Fruit fly (Drosophila melanogaster): ENCODE data around the gene Ibf1.

Gene Ibf1

dm6 chr3R:9254798-9255197, 4.0 kb upstream of the Ibf1 start, which contains the start of gene CG16734:
Gene CG16734 (plus strand): TSS chr3R:9255052.
- TF ChIP-seq foxo (GFP tag; optimal IDR thresholded peaks at IDR 0.05) (no peak), Dif (GFP tag; optimal IDR thresholded peaks at IDR 0.05; ENCODE audit: partially characterized antibody) (no peak), Hnf4 (GFP tag; optimal IDR thresholded peaks at IDR 0.05) (no peak), sv (GFP tag; optimal IDR thresholded peaks at IDR 0.05) (no peak), Sp1 (GFP tag; optimal IDR thresholded peaks at IDR 0.05) (no peak), Vsx2 (GFP tag; optimal IDR thresholded peaks at IDR 0.05; ENCODE audit: partially characterized antibody) (no peak), Myc (optimal IDR thresholded peaks at IDR 0.05) (no peak), CG9705 (GFP tag; optimal IDR thresholded peaks at IDR 0.05) (no peak), jim (GFP tag; optimal IDR thresholded peaks at IDR 0.05) (no peak), CG32264 (GFP tag; optimal IDR thresholded peaks at IDR 0.05) (no peak), dmrt93B (GFP tag; optimal IDR thresholded peaks at IDR 0.05) (no peak), dsf (GFP tag; optimal IDR thresholded peaks at IDR 0.05; ENCODE audit: borderline replicate concordance) (no peak), ey (GFP tag; optimal IDR thresholded peaks at IDR 0.05) (no peak), Hr83 (GFP tag; optimal IDR thresholded peaks at IDR 0.05; ENCODE audit: poor library complexity, severe bottlenecking) (no peak), lola (GFP tag; optimal IDR thresholded peaks at IDR 0.05) (no peak)

dm6 chr3R:9257616-9258015, 1.1 kb upstream of the Ibf1 start, which contains the start of gene CG16736:
Gene CG16736 (minus strand): TSS chr3R:9257716.
- TF ChIP-seq ey (GFP tag; optimal IDR thresholded peaks at IDR 0.05): no peak
- no peak for TF ChIP-seq Jra (GFP tag; optimal IDR thresholded peaks at IDR 0.05)
- no peak for TF ChIP-seq sage (GFP tag; optimal IDR thresholded peaks at IDR 0.05)
- no peak for TF ChIP-seq CG32264 (GFP tag; optimal IDR thresholded peaks at IDR 0.05)

dm6 chr3R:9260421-9260973, 1.7 kb downstream of the Ibf1 start, which contains the start of gene ATP6AP2:
Gene ATP6AP2 (plus strand): TSS chr3R:9260638.
- no peak for TF ChIP-seq foxo (GFP tag; optimal IDR thresholded peaks at IDR 0.05)
- peak; percentile 19 for TF ChIP-seq psq (GFP tag; optimal IDR thresholded peaks at IDR 0.05)
- TF ChIP-seq Hr83 (GFP tag; optimal IDR thresholded peaks at IDR 0.05; ENCODE audit: poor library complexity, severe bottlenecking): peak; percentile 57
- no peak for TF ChIP-seq Dfd (GFP tag; optimal IDR thresholded peaks at IDR 0.05)
- TF ChIP-seq rgr (GFP tag; optimal IDR thresholded peaks at IDR 0.05): no peak
- TF ChIP-seq woc (GFP tag; optimal IDR thresholded peaks at IDR 0.05): no peak
- TF ChIP-seq Dif (GFP tag; optimal IDR thresholded peaks at IDR 0.05; ENCODE audit: partially characterized antibody): peak; percentile 3
- no peak for TF ChIP-seq CG32264 (GFP tag; optimal IDR thresholded peaks at IDR 0.05)
- no peak for TF ChIP-seq dmrt93B (GFP tag; optimal IDR thresholded peaks at IDR 0.05)
- peak; percentile 20 for TF ChIP-seq CG9705 (GFP tag; optimal IDR thresholded peaks at IDR 0.05)
- no peak for TF ChIP-seq sage (GFP tag; optimal IDR thresholded peaks at IDR 0.05)
- no peak for TF ChIP-seq tai (GFP tag; optimal IDR thresholded peaks at IDR 0.05)
- no peak for TF ChIP-seq h (GFP tag; optimal IDR thresholded peaks at IDR 0.05)
- TF ChIP-seq CrebA (GFP tag; optimal IDR thresholded peaks at IDR 0.05; ENCODE audit: borderline replicate concordance): no peak
- TF ChIP-seq Mio (GFP tag; optimal IDR thresholded peaks at IDR 0.05): no peak
- no peak for TF ChIP-seq GATAd (GFP tag; optimal IDR thresholded peaks at IDR 0.05)
- TF ChIP-seq dsf (GFP tag; optimal IDR thresholded peaks at IDR 0.05; ENCODE audit: borderline replicate concordance): no peak
- peak; percentile 28 for TF ChIP-seq Jra (GFP tag; optimal IDR thresholded peaks at IDR 0.05)
- no peak for TF ChIP-seq lola (GFP tag; optimal IDR thresholded peaks at IDR 0.05)
- TF ChIP-seq usp (GFP tag; optimal IDR thresholded peaks at IDR 0.05): no peak
- peak; percentile 69 for TF ChIP-seq HLH106 (tag; optimal IDR thresholded peaks at IDR 0.05)
- peak; percentile 63 for TF ChIP-seq Sp1 (GFP tag; optimal IDR thresholded peaks at IDR 0.05)
- no peak for TF ChIP-seq Abd-B (GFP tag; optimal IDR thresholded peaks at IDR 0.05)
- no peak for TF ChIP-seq Rel (GFP tag; optimal IDR thresholded peaks at IDR 0.05)
- TF ChIP-seq Rel (tag; optimal IDR thresholded peaks at IDR 0.05): peak; percentile 61
- no peak for TF ChIP-seq dl (GFP tag; optimal IDR thresholded peaks at IDR 0.05; ENCODE audit: insufficient read depth in 1 of 2, partially characterized antibody in 2 of 2)
- no peak for TF ChIP-seq pan (optimal IDR thresholded peaks at IDR 0.05)
- no peak for TF ChIP-seq Hr78 (GFP tag; optimal IDR thresholded peaks at IDR 0.05)
- TF ChIP-seq Hnf4 (GFP tag; optimal IDR thresholded peaks at IDR 0.05): peak; percentile 68
- TF ChIP-seq Vsx2 (GFP tag; optimal IDR thresholded peaks at IDR 0.05; ENCODE audit: partially characterized antibody): no peak
- no peak for TF ChIP-seq jim (GFP tag; optimal IDR thresholded peaks at IDR 0.05)
- no peak for TF ChIP-seq Myc (optimal IDR thresholded peaks at IDR 0.05)
- no peak for TF ChIP-seq N (GFP tag; optimal IDR thresholded peaks at IDR 0.05)
- no peak for TF ChIP-seq ey (GFP tag; optimal IDR thresholded peaks at IDR 0.05)
- peak; percentile 40 for TF ChIP-seq OdsH (GFP tag; optimal IDR thresholded peaks at IDR 0.05)
- no peak for TF ChIP-seq fru (GFP tag; optimal IDR thresholded peaks at IDR 0.05)
- TF ChIP-seq br (GFP tag; optimal IDR thresholded peaks at IDR 0.05): no peak
- no peak for TF ChIP-seq brk (GFP tag; optimal IDR thresholded peaks at IDR 0.05)
- peak; percentile 33 for TF ChIP-seq sv (GFP tag; optimal IDR thresholded peaks at IDR 0.05)
